Fruit fly (Drosophila melanogaster) whole organism, larva: ENCODE measurements around the gene Orc2.

Source experiments
- noc ChIP-seq: fragments of 200-800 bp; sonication (Bioruptor generic); optimal IDR thresholded peaks from 3 replicates; lab custom pipeline; 2019; ENCODE audit warnings: missing biosample characterization, mild to moderate bottlenecking, missing genetic modification characterization, moderate library complexity

Gene Orc2

DNA sequence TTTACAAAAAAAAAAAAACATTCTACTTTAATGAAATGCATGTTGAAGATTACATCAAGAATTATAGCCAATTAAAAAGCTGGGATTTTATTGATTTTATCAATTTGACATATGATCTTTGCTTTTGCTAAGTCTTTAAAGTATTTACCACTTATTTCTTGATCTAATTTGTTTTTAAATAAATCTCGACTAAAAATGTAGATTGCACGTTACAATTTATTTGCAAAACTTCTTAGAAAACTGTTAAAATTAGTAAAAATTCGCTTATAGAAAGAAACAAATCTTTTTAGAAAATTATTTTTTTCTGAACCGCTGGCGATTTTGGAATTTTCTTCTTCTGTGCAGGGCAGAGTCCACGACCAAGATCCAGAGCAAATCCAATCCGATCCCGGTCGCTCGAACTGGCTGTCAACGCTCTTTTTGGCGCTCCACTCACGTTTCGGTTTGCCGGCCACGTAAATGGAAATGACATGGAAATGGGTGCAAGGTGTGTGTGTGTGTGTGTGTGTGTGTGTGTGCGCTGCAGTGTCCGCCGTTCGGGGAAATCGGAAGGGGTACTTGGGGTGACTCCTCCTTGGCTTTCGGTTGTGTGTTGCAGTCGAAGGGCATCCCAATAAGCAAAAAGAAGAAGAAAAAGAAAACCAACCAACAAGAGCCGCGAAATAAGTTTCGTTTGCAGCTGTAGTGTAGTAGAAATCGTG is 37.6 kb downstream of the Orc2 start:
- TF ChIP-seq noc (tag; lab: Kevin White, UChicago), result no peak

DNA sequence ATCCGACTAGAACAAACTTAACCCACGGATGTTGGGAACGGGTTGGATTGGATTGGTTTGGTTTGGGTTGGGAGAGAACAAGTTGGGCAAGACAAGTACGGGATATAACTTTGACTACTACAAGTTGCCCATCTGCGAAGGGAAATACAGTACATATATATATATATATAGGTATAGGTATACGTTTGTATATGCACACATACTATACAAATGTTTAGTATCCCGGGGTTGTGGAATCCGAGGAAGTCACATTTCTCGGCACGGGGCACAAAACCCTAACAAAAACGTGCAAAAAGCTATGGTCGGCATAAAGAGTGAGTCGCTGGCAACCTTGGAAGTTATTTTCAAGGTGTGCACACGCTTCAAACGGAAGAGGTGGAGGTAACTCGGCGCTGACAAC is 39.2 kb downstream of the Orc2 start:
- TF ChIP-seq noc (tag; lab: Kevin White, UChicago), result no peak

dm6 chr3R:14005152-14005551 is 40.5 kb downstream of the Orc2 start:
- peak; percentile 37 for TF ChIP-seq noc (tag; lab: Kevin White, UChicago)

DNA sequence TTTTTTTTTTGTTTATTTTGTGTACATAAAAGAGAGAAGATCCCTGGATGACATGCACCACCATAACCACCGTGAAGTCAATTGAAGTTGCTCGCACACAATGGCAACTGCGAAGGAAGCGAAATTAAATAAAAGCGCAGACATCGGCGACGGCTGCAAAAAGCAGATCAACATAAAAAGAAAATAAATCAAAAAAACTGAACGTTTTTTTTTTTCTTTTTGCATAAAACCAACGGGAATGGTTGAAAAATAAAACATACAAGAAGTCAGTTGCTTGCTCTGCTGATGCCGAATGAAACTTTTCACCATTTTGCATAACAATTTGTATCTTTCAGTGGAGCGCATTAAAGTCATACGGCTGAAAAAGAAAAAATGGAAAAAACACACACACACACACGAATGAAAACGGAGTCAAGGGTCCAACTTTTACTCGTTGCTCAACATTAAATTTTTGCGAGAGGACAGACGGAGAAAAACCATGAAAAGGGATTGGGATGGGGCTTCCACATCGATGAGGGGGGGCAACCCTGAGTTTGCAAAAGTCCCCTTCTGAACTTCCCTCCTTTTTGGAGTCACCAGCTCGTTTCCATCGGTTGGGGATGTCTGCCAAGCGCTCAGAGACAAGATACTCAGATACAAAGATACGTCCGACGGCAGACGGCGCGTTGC is 41.7 kb downstream of the Orc2 start:
- no peak for TF ChIP-seq noc (tag; lab: Kevin White, UChicago)

DNA sequence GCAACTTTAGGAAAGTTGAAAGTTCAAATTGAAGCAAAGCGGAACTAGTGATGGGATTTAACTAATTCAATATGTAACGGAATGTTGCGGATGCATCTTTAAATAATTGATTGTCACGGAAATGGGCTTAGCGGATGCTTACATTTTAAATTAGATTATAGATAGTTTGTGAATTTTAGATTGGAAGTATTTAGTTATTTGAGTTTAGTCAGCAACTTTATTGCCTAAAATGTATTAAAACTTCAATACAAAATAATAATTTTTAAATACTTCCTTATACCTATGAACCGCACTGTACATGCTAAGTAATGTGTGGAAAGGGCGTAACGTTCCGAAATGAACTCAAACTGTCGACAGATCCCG is 42.2 kb downstream of the Orc2 start:
- no peak for TF ChIP-seq noc (tag; lab: Kevin White, UChicago)

DNA sequence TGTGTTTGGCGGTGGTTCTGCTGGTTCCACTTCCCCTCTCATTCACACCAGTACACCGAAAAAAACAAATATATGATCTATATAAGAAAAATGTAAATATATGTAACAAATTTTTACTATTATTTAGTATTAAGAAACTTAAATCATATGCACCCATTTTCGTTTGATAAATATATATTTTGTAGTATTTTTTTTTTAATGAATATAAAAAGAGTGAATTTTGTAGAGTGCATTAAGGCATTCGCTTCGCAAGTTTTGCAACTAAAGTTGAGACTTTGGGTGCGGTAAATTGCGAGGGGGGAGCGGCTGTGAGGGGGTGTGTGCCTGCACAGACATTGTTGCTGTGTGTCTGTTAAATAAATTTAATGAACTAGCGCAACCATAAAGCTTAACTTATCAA is 42.9 kb downstream of the Orc2 start:
- TF ChIP-seq noc (tag; lab: Kevin White, UChicago), result no peak

DNA sequence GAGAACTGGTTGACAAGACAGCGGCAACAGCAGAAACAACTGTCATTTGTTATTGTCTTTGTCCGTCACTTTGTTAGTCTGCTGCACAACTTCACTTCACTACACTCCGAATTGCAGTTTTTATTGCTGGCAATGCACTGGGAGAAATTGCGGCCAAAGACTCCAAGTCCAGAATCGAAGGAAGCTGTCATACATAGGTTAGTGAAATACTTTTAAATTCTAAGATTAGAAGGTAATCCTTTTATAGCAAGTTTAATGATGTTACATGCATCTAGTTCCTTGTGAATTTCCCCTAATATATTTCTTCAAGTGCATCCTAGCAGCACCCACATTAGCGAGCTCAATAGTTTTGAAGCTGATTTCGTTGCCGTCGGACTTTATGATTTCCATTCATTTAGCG is 44.2 kb downstream of the Orc2 start:
- no peak for TF ChIP-seq noc (tag; lab: Kevin White, UChicago)

DNA sequence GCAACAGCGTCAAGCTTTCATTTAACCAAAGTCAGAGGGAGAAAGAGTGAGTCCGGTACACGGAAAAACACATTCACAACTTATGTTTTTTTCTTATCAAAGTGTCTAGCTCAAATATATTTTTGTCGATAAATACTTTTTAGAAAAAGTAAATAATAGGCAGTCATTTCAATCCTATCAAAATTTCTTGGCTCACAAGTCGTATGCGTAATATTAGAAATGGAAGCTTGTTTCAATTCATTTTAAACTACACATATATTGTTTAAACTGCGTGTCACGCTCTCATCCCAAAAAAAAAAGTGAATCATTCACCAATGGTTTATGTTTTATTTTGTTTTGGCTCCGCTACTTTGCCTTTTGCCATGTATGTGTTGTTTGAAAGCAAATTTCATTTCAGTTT is 45.0 kb downstream of the Orc2 start:
- TF ChIP-seq noc (tag; lab: Kevin White, UChicago), result no peak

DNA sequence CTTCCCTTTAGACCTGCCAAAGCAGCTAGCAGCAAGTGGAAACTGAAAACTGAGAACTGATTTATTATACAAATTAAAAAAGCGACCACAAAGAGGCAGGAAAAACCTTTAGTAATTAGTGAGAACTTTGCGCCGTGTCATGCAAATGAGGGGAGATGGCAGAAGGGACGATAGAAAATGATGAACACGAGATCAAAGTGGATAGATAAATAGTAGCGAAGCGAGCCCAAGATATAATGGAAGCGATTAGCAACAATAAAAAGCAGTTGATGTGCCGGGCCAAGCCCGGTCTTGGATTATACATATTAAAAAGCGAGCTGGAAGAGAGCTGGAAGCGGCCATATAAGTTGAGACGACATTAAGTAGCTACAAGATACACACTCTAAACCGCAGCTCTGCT is 46.5 kb downstream of the Orc2 start:
- no peak for TF ChIP-seq noc (tag; lab: Kevin White, UChicago)

- no peak for TF ChIP-seq noc (tag; lab: Kevin White, UChicago)
These were observed 46.9 kb downstream of the Orc2 start for dm6 chr3R:14011629-14012028.

DNA sequence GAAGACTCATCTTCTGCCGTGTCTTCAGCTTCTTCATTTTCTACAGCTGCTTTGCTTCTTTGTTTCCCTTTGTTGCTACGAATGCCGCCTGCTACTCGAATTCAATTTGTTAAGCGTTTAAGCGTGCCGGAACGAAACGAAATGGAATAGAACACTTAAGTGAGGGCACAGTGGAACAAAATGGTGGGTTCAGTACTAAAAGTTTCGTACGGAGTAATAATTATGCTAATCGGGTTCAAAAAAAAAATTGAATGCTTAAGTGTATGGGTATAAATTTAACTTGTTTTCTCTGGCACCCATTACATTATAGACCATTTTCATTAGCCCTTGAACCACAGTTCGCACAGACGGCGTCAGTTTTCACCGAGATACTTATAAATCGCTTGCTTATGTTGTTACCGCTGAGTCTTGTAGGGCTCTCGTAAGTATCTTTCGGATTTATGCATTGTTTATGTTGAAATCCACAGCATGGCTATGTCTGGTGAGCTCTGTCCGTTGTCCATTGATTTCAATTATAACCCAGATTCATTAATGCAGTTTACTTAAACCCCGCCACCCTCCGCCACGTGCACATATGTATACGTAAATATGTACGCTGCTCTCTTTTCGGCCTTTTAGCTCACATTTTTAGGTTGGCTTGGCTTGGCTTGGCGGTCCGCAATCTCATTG is 47.9 kb downstream of the Orc2 start:
- no peak for TF ChIP-seq noc (tag; lab: Kevin White, UChicago)

DNA sequence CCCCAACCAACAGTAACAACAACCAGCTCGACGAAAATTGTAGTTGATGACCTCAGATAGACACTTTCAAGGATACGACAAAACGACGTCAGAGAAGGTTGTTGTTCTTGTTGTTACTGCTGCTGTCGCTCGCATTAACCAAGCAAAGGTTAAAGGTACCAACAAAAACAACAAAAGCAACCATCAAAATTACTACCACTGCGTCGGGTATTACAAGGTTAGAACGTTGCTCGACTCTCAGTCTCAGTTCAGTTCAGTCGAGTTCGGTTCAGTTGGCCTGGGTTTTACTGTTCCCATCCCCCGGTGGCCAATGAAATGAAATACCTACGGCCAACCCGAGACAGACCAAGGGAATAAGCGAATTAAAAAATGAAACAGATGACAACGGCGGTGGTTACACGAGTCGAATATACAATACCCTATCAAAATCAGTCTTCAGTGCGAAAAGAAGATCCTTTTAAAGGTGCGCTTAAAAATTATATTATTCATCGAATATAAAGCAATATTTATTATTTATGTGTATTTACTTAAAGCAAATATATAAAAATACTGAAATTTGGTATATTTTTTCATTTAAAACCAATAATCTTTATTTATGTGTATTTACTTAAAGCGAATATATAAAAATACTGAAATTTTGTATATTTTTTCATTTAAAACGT is 49.3 kb downstream of the Orc2 start:
- TF ChIP-seq noc (tag; lab: Kevin White, UChicago), result no peak

DNA sequence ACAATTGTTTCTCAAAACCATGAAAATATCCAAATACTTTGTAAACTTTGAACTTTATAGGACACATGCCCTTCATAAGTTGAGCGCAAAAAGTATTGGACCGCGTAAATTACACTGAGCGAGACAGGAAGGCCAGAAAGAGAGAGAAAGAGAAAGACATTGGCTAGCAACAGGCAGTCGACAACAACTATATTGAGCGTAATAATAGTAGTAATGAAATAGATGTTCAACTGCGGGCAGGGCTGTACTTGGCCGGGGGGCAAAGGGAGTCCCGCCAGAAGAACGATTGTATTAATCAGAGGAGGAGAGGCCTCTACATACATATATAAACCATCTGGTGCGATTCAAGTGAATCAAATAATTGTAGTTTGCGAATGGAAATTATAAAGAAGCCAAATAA is 49.9 kb downstream of the Orc2 start:
- no peak for TF ChIP-seq noc (tag; lab: Kevin White, UChicago)
